Fruit fly (Drosophila melanogaster) whole organism, adult: Measurements from ENCODE around the gene CG9951.

Experiments
- CG12768 ChIP-seq: fragments of 200-800 bp; sonication (Bioruptor generic); optimal IDR thresholded peaks from 2 replicates; lab custom pipeline; 2017; ENCODE audit warnings: missing biosample characterization, missing genetic modification characterization, mild to moderate bottlenecking, moderate library complexity, missing genetic modification reagents
- CG5204 ChIP-seq: fragments of 200-800 bp; sonication (Bioruptor generic); optimal IDR thresholded peaks from 2 replicates; lab custom pipeline; 2016; ENCODE audit warnings: missing biosample characterization, missing genetic modification characterization
- CG7045 ChIP-seq: fragments of 200-800 bp; sonication (Bioruptor generic); optimal IDR thresholded peaks from 2 replicates; lab custom pipeline; 2017; ENCODE audit warnings: missing biosample characterization, mild to moderate bottlenecking, missing genetic modification characterization
- CG7101 ChIP-seq: fragments of 200-800 bp; sonication (Bioruptor generic); optimal IDR thresholded peaks from 2 replicates; lab custom pipeline; 2018; ENCODE audit warnings: missing biosample characterization, mild to moderate bottlenecking, missing genetic modification characterization, moderate library complexity
- Clk ChIP-seq: fragments of 200-800 bp; sonication (Bioruptor generic); optimal IDR thresholded peaks from 2 replicates; lab custom pipeline; 2017; ENCODE audit warnings: missing biosample characterization, missing genetic modification characterization
- Crg-1 ChIP-seq: fragments of 200-800 bp; sonication (Bioruptor generic); optimal IDR thresholded peaks from 2 replicates; lab custom pipeline; 2016; ENCODE audit warnings: missing biosample characterization, missing genetic modification characterization
- Hr96 ChIP-seq: fragments of 200-800 bp; sonication (Bioruptor generic); optimal IDR thresholded peaks from 2 replicates; lab custom pipeline; 2016; ENCODE audit warnings: missing biosample characterization, missing genetic modification characterization
- kay ChIP-seq: fragments of 200-800 bp; sonication (Bioruptor generic); peaks from one replicate; lab custom pipeline; 2016; ENCODE audit warnings: missing biosample characterization, missing genetic modification characterization, borderline replicate concordance
- ovo ChIP-seq: fragments of 200-800 bp; sonication (Bioruptor generic); optimal IDR thresholded peaks from 2 replicates; lab custom pipeline; 2016; ENCODE audit warnings: missing biosample characterization, missing genetic modification characterization
- tj ChIP-seq: fragments of 200-800 bp; sonication (Bioruptor generic); optimal IDR thresholded peaks from 3 replicates; lab custom pipeline; 2017; ENCODE audit warnings: missing biosample characterization, mild to moderate bottlenecking, missing genetic modification characterization, moderate library complexity
- toe ChIP-seq: fragments of 200-800 bp; sonication (Bioruptor generic); optimal IDR thresholded peaks from 2 replicates; lab custom pipeline; 2016; ENCODE audit warnings: missing biosample characterization, missing genetic modification characterization

dm6 chr3L:16824725-16825124 lies 38.2 kb upstream of the CG9951 start:
- TF ChIP-seq Crg-1 (GFP tag; lab: Kevin White, UChicago) = no peak
- TF ChIP-seq CG7045 (GFP tag; lab: Kevin White, UChicago) = no peak
- TF ChIP-seq Clk (GFP tag; lab: Kevin White, UChicago) = no peak
- no peak for TF ChIP-seq Hr96
- TF ChIP-seq ovo = no peak
- TF ChIP-seq toe (GFP tag; lab: Kevin White, UChicago) = no peak
- no peak for TF ChIP-seq CG12768 (GFP tag; lab: Kevin White, UChicago)
- TF ChIP-seq CG7101 (tag; lab: Kevin White, UChicago) = no peak
- TF ChIP-seq tj (GFP tag; lab: Kevin White, UChicago) = no peak
- no peak for TF ChIP-seq kay (GFP tag; lab: Kevin White, UChicago)
- TF ChIP-seq CG5204 (GFP tag; lab: Kevin White, UChicago) = no peak
